Fruit fly (Drosophila melanogaster) whole organism: ENCODE measurements around the gene CG10286.
A peak's percentile ranks its signal among the peaks of the same experiment; 100 is the strongest.

ENCODE experiments used
- CG8478 ChIP-seq: fragments of >200 bp; optimal IDR thresholded peaks from 2 replicates; lab custom pipeline; 2018; ENCODE audit warnings: inconsistent platforms
- Dll ChIP-seq: fragments of >200 bp; optimal IDR thresholded peaks from 2 replicates; lab custom pipeline; 2017
- EcR ChIP-seq, 2 experiments: fragments of >200 bp; optimal IDR thresholded peaks; 2 replicates each; lab custom pipeline; 2017; ENCODE audit warnings: missing biosample characterization in 2 of 2, missing genetic modification characterization in 2 of 2, missing genetic modification reagents in 2 of 2
- pan ChIP-seq: fragments of >200 bp; optimal IDR thresholded peaks from 2 replicates; lab custom pipeline; 2017
- psq ChIP-seq: fragments of >200 bp; optimal IDR thresholded peaks from 2 replicates; lab custom pipeline; 2017
- usp ChIP-seq: fragments of >200 bp; optimal IDR thresholded peaks from 2 replicates; lab custom pipeline; 2017; ENCODE audit warnings: missing biosample characterization, missing genetic modification characterization, mixed read lengths

CG10286 gene

DNA sequence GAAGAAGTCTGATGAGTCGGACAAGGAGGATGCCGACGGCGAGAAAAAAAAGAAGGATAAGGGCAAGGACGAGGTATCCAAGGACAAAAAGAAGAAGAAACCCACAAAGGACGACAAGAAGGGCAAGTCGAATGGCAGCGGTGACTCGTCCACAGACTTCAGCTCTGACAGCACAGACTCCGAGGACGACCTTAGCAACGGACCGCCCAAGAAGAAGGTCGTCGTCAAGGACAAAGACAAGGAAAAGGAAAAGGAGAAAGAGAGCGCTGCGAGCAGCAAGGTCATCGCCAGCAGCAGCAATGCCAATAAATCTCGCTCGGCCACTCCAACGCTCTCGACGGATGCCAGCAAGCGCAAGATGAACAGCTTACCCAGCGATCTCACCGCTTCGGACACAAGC, 13.0 kb downstream of the CG10286 start:
- TF ChIP-seq psq (lab: Kevin White, UChicago): no peak
- no peak for TF ChIP-seq CG8478 (lab: Kevin White, UChicago)
- TF ChIP-seq usp (GFP tag; lab: Kevin White, UChicago): no peak
- TF ChIP-seq EcR (GFP tag; optimal IDR thresholded peaks at IDR 0.05; lab: Kevin White, UChicago): no peak
- TF ChIP-seq pan (lab: Kevin White, UChicago): no peak
- no peak for TF ChIP-seq Dll

DNA sequence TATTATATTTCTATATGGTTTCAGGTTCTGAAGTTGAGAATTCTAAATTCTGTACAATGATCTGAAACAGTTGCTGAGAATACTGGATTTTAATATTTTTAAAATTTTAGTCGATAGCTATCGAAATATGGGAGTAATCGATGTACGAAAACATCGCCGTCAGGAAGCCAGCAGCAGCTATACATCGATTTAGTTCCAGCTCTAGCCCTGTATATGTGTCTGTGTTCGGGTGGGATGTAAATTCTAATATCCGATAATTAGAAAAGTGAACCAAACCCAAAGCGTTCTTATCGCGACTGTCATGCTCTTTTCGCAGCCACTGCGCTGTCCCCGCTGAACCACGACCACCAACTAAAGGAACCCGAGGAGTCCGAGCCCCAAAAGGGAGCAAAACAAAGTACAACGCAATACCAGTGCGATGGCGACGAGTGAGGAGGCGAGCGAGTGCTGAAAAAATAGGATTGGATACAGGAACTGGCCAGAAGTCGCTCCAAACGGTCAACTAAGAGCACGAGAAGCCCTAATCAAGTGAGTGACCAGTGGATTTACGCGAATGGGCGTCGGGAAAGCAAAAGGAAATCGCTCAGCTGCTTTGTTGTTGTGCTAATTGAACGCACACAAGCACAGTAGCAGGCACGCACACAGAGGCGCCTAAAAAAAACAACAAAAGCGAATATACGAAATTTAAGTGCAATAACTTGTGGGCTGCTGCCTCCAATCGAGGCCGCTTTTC, 14.1 kb downstream of the CG10286 start, which contains the start of gene gzl:
Gene gzl, plus strand, starts transcription at position 182 of the 733 bp plus-strand sequence.
- TF ChIP-seq pan (lab: Kevin White, UChicago) (no peak), psq (lab: Kevin White, UChicago) (no peak), EcR (GFP tag; optimal IDR thresholded peaks at IDR 0.05; lab: Kevin White, UChicago) (no peak), Dll (no peak), usp (GFP tag; lab: Kevin White, UChicago) (no peak), CG8478 (lab: Kevin White, UChicago) (peak; percentile 50)

DNA sequence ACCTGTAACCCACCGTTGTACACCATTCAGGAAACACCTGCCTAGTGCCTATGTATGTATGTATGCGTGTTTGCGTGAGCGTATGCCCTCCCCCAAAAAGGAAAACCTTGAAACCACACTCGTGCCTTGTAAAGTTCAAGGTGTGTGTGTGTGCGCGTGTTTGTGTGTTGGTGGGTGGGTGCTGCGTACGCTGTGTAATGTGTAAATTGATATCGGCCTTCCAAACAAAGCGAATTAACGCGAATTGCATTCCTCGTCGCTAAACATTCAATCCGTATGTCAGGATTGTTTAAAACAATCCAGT, 14.7 kb downstream of the CG10286 start:
- TF ChIP-seq usp (GFP tag; lab: Kevin White, UChicago): no peak
- no peak for TF ChIP-seq pan (lab: Kevin White, UChicago)
- TF ChIP-seq EcR (GFP tag; optimal IDR thresholded peaks at IDR 0.05; lab: Kevin White, UChicago): no peak
- TF ChIP-seq Dll: no peak
- TF ChIP-seq CG8478 (lab: Kevin White, UChicago): no peak
- no peak for TF ChIP-seq psq (lab: Kevin White, UChicago)

DNA sequence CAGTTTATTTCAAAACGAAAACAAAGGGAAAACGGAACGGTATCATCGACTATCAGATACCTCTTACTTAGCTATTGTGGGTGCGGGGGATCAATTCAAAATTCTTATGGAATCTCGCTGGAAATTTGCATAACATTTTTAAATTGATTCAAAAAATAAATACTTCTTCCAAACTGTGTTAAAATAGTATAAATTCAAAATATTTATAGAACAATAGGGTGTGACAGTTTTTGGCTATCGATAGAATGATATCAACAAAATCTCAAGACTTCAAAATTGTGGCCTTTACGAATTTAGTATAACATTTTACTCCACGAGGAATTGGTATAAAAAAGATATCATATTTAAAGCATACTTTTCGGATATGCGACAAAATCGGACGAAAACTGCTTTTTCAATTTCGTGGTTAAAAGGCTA, 19.7 kb downstream of the CG10286 start:
- no peak for TF ChIP-seq CG8478 (lab: Kevin White, UChicago)
- no peak for TF ChIP-seq Dll
- no peak for TF ChIP-seq pan (lab: Kevin White, UChicago)
- TF ChIP-seq EcR (GFP tag; optimal IDR thresholded peaks at IDR 0.05; lab: Kevin White, UChicago): no peak
- no peak for TF ChIP-seq psq (lab: Kevin White, UChicago)
- TF ChIP-seq usp (GFP tag; lab: Kevin White, UChicago): no peak

DNA sequence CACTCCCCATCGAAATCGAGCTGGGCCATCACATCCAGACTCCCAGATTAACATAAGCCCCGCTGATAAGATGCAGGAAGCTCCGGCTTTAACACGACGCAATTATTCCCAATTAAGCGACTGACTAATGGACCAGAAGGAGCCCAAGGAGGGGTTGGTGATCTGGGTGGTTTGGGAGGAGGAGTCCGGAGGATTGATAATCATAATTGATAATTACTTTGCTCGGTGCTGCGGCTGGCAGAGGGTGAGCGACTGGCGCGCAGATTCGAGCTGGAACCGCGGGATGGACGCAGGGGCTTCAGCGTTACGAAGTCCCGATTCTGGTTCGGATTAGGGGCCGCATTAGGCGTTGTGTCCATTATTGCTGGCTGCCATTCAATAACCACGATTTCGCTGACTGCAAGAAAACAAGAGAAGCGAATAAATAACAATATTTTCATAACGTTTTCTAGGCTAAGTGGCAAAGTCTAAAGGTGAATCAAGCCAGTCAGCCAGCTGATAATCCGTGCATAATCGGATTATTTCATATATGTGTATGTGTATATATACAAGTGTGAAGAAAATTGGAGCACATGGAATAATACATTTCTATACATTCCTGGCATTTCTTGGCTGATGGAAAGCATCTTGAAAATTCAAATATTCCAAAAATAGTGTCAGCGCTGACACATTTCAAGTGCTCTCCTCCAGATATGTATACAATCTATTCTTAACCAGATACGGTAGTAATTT, 24.9 kb downstream of the CG10286 start:
- TF ChIP-seq pan (lab: Kevin White, UChicago) (no peak), psq (lab: Kevin White, UChicago) (no peak), EcR (GFP tag; optimal IDR thresholded peaks at IDR 0.05; lab: Kevin White, UChicago) (no peak), usp (GFP tag; lab: Kevin White, UChicago) (no peak), Dll (no peak), CG8478 (lab: Kevin White, UChicago) (no peak)

DNA sequence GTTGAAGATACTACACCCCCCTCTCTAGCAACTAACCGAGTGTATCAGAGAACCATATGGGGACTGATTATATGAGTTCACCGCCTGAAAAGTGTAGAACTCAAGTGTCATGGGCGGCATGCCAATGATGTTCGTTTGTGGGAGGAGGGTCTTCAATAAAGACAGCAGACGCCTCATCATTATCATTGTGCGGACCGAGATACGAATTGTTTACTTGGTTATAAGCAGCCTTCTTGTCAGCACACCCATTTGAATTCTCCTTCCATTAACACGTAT, 25.4 kb downstream of the CG10286 start:
- TF ChIP-seq usp (GFP tag; lab: Kevin White, UChicago): no peak
- TF ChIP-seq CG8478 (lab: Kevin White, UChicago): no peak
- no peak for TF ChIP-seq EcR (GFP tag; optimal IDR thresholded peaks at IDR 0.05; lab: Kevin White, UChicago)
- no peak for TF ChIP-seq pan (lab: Kevin White, UChicago)
- no peak for TF ChIP-seq Dll
- TF ChIP-seq psq (lab: Kevin White, UChicago): no peak

DNA sequence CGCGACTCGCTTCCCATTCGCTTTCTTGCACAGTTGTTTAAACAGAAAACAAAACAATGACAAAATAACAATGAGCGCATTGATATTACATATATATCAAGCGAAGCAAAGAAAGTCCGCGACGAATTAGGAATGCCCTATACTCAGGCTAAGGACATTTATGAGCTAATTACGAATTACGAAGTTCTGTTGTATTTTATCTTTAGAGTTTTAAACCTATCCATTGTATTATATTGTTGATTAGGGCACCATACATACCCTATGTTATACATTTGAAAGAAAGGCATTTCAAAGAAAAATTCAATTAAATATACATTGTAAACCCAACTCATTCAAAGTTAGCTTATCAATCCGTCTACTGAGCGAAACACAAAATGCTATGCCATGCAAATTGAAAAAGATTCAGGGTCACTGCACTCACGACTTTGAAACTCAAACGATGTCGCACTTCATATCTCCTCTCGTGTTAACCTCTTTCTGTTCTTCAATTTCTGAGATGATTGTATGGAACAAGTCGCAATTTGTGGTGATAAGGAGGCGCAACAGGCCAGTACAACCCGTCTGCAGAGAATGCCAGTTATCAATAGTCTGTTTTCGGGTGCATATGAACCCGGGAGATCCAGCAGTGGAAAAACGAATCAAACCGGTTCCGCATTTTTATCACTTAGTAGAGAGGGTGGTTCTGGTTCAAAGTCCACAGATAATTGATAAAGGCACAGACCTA, 27.0 kb downstream of the CG10286 start:
- TF ChIP-seq psq (lab: Kevin White, UChicago): no peak
- no peak for TF ChIP-seq pan (lab: Kevin White, UChicago)
- TF ChIP-seq EcR (GFP tag; optimal IDR thresholded peaks at IDR 0.05; lab: Kevin White, UChicago): peak in 1 of 2 experiments; percentile 41

DNA sequence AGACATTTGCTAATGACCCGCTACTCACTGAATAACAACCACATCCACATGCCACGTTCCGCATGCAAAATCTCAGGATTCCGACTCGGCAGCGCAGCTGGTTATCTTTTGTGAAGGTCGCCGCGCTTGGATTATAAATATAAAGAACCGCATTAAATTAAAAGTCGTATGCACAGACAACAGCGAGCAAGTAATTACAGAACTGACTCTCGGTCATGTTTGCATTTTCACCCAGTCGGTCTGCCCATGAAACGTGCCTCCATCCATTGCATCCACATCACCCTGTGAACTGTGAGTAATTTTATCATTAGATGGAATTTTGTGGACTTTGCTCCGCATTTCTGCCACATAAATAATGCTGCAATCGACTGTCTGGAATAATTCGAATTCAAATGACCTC, 27.8 kb downstream of the CG10286 start:
- TF ChIP-seq pan (lab: Kevin White, UChicago) (no peak), CG8478 (lab: Kevin White, UChicago) (no peak), psq (lab: Kevin White, UChicago) (no peak)

DNA sequence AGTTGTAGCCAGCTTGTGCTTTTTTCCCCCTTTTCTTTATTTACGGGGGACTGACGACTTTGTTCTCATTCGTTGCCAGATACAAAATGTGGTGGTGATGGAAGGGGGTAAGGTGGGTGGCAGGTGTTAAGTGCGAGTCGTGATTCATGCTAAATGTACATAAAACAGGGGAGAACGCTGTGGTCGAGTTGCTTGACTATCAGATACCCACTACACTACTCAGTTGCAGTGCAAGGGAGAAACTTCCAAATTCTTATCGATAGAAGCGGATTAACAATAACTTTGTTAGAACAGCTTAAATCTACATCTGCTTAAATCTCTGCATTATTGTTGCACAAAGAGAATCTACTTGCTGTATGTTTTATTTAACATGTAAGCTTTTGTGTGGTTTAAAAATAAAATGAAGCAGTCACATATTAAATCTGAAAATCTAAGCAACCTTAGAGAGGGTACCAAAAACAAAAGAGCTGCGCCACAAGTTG, 28.9 kb downstream of the CG10286 start:
- no peak for TF ChIP-seq EcR (GFP tag; optimal IDR thresholded peaks at IDR 0.05; lab: Kevin White, UChicago)
- TF ChIP-seq psq (lab: Kevin White, UChicago): no peak
- no peak for TF ChIP-seq pan (lab: Kevin White, UChicago)
- TF ChIP-seq CG8478 (lab: Kevin White, UChicago): no peak
- TF ChIP-seq usp (GFP tag; lab: Kevin White, UChicago): no peak
- TF ChIP-seq Dll: no peak

DNA sequence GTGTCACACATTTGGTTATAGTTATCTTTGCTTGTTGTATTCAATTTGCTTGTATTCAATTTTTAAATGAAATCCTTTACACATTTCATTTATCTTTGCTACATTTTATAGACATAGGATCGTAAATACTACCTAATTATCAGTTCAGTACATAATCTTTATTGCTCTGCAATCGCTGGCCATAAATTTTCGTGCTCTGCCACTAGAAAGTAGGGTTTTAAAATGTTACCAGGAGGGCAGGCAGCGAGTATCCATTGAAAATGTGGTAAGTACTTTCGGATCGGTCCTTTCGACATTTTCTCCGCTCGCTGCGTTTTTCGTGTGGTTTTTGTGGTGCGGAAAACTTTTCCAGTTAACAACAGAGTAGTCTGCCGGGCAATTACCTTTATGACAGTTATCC, 30.5 kb downstream of the CG10286 start:
- TF ChIP-seq Dll (no peak), pan (lab: Kevin White, UChicago) (no peak), psq (lab: Kevin White, UChicago) (no peak), usp (GFP tag; lab: Kevin White, UChicago) (no peak), CG8478 (lab: Kevin White, UChicago) (no peak), EcR (GFP tag; optimal IDR thresholded peaks at IDR 0.05; lab: Kevin White, UChicago) (no peak)

DNA sequence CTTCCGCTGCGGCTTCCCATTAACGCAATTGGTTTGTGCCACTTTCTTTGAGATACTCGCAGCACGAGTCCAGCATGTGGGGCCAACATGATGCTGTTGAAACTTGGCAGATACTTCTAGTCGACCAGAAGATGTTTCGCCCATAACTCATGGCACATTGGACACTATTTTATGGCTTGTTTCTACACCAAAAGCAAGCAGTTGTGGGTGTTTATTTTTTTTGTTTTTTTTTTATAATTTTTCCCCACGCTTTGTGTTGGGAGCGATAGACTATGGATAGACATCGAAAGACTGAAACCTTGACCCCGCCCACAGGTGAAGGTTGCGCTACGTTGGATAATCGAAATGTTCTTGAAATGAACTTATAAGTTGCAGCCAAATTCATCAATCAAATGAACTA, 31.0 kb downstream of the CG10286 start:
- TF ChIP-seq EcR (GFP tag; optimal IDR thresholded peaks at IDR 0.05; lab: Kevin White, UChicago) (no peak), psq (lab: Kevin White, UChicago) (no peak), usp (GFP tag; lab: Kevin White, UChicago) (no peak), CG8478 (lab: Kevin White, UChicago) (no peak), pan (lab: Kevin White, UChicago) (no peak), Dll (no peak)
